Fruit fly (Drosophila melanogaster) S2 (cell line): Measurements from ENCODE around the gene Upf2.

Experiments used
- CG8478 ChIP-seq: fragments of >200 bp; optimal IDR thresholded peaks from 2 replicates; lab custom pipeline; 2018
- CTCF ChIP-seq, 2 experiments: fragments of >200 bp; optimal IDR thresholded peaks; 2 replicates each; lab custom pipeline; 2018

dm6 chrX:8056597-8057228 lies 18.6 kb downstream of the Upf2 start:
- TF ChIP-seq CG8478 (lab: Kevin White, UChicago) (no peak), CTCF (optimal IDR thresholded peaks at IDR 0.05; lab: Kevin White, UChicago) (no peak)
